Worm (Caenorhabditis elegans) whole organism, early embryonic: ENCODE data around the gene fbxa-44.

ENCODE experiments used
- B0310.2 ChIP-seq: sonication (generic microtip); optimal IDR thresholded peaks from 2 replicates; lab custom pipeline; 2016; ENCODE audit warnings: mild to moderate bottlenecking, missing genetic modification characterization, missing compliant biosample characterization
- F13C5.2 ChIP-seq: sonication (generic microtip); optimal IDR thresholded peaks from 2 replicates; lab custom pipeline; 2017; ENCODE audit warnings: mild to moderate bottlenecking, missing genetic modification characterization, inconsistent platforms, missing compliant biosample characterization
- aly-1 ChIP-seq: sonication (generic microtip); optimal IDR thresholded peaks from 2 replicates; lab custom pipeline; 2016; ENCODE audit warnings: missing genetic modification characterization, missing compliant biosample characterization
- ama-1 ChIP-seq: fragments of 150-350 bp; optimal IDR thresholded peaks from 2 replicates; lab custom pipeline; 2014
- ceh-13 ChIP-seq: fragments of 200-800 bp; sonication (Bioruptor generic); optimal IDR thresholded peaks from 2 replicates; lab custom pipeline; 2018; ENCODE audit warnings: mild to moderate bottlenecking, missing genetic modification characterization, missing compliant biosample characterization
- ceh-36 ChIP-seq: sonication (generic microtip); optimal IDR thresholded peaks from 2 replicates; lab custom pipeline; 2016; ENCODE audit warnings: missing genetic modification characterization, inconsistent platforms, missing compliant biosample characterization
- ets-7 ChIP-seq: sonication (generic microtip); optimal IDR thresholded peaks from 2 replicates; lab custom pipeline; 2016; ENCODE audit warnings: missing genotype, missing genetic modification characterization, missing compliant biosample characterization
- flt-1 ChIP-seq: fragments of 200-800 bp; sonication (Bioruptor generic); IDR thresholded peaks from 2 replicates; pipeline ENCODE4 v1.3.6; 2022; ENCODE audit warnings: missing genetic modification characterization, missing compliant biosample characterization
- hmbx-1 ChIP-seq: sonication (generic microtip); optimal IDR thresholded peaks from 2 replicates; lab custom pipeline; 2016; ENCODE audit warnings: mild to moderate bottlenecking, missing genetic modification characterization, missing compliant biosample characterization
- hmg-4 ChIP-seq: fragments of 200-800 bp; sonication (Bioruptor generic); optimal IDR thresholded peaks from 2 replicates; lab custom pipeline; 2018; ENCODE audit warnings: mild to moderate bottlenecking, missing genetic modification characterization, missing compliant biosample characterization
- hnd-1 ChIP-seq: sonication (generic microtip); optimal IDR thresholded peaks from 2 replicates; lab custom pipeline; 2016; ENCODE audit warnings: missing genetic modification characterization, missing compliant biosample characterization
- pes-1 ChIP-seq: fragments of 200-800 bp; sonication (Bioruptor generic); IDR thresholded peaks from 2 replicates; pipeline ENCODE4 v1.3.6; 2022; ENCODE audit warnings: missing genetic modification reagents, missing genetic modification characterization, missing compliant biosample characterization
- scrt-1 ChIP-seq: fragments of 200-800 bp; sonication (Bioruptor generic); IDR thresholded peaks from 2 replicates; pipeline ENCODE4 v1.3.6; 2022; ENCODE audit warnings: missing genetic modification characterization, missing compliant biosample characterization
- sea-1 ChIP-seq: fragments of 200-800 bp; sonication (Bioruptor generic); conservative IDR thresholded peaks from 2 replicates; pipeline ENCODE4 v1.3.6; 2022; ENCODE audit warnings: missing genetic modification characterization, missing compliant biosample characterization
- tbx-11 ChIP-seq: fragments of 200-800 bp; sonication (Bioruptor generic); IDR thresholded peaks from 2 replicates; pipeline ENCODE4 v1.3.6; 2022; ENCODE audit warnings: missing genetic modification characterization, missing compliant biosample characterization
- tbx-37 ChIP-seq: fragments of 200-800 bp; sonication (Bioruptor generic); conservative IDR thresholded peaks from 2 replicates; pipeline ENCODE4 v1.3.6; 2022; ENCODE audit warnings: missing genetic modification reagents, missing genetic modification characterization, missing compliant biosample characterization
- tra-4 ChIP-seq: sonication (generic microtip); optimal IDR thresholded peaks from 2 replicates; lab custom pipeline; 2017; ENCODE audit warnings: missing genetic modification characterization, missing compliant biosample characterization

Gene fbxa-44

ce11 chrV:16902726-16903125 lies 13.7 kb downstream of the fbxa-44 start, which contains the start of gene srd-68:
srd-68 (minus strand) TSS chrV:16902826.
- TF ChIP-seq scrt-1 (GFP tag; lab: Robert Waterston, UW), result no peak
- no peak for TF ChIP-seq F13C5.2 (tag; lab: Kevin White, UChicago)
- no peak for TF ChIP-seq ceh-13 (GFP tag; lab: Kevin White, UChicago)
- no peak for TF ChIP-seq tbx-37 (GFP tag; lab: Robert Waterston, UW)
- TF ChIP-seq sea-1, result no peak
- no peak for TF ChIP-seq aly-1 (tag; lab: Kevin White, UChicago)
- TF ChIP-seq tbx-11, result no peak
- no peak for TF ChIP-seq ets-7 (tag; lab: Kevin White, UChicago)
- TF ChIP-seq B0310.2 (tag; lab: Kevin White, UChicago), result no peak
- no peak for TF ChIP-seq ceh-36 (tag; lab: Kevin White, UChicago)
- no peak for TF ChIP-seq hnd-1 (tag; lab: Kevin White, UChicago)
- no peak for TF ChIP-seq hmbx-1 (tag; lab: Kevin White, UChicago)
- no peak for TF ChIP-seq pes-1 (GFP tag; lab: Robert Waterston, UW)
- no peak for TF ChIP-seq flt-1 (GFP tag; lab: Robert Waterston, UW)
- TF ChIP-seq tra-4, result no peak

- TF ChIP-seq flt-1 (GFP tag; lab: Robert Waterston, UW), result no peak
- TF ChIP-seq tra-4, result no peak
- no peak for TF ChIP-seq tbx-37 (GFP tag; lab: Robert Waterston, UW)
- TF ChIP-seq tbx-11, result no peak
- no peak for TF ChIP-seq ama-1 (lab: Kevin White, UChicago)
- TF ChIP-seq ets-7 (tag; lab: Kevin White, UChicago), result no peak
- no peak for TF ChIP-seq ceh-13 (GFP tag; lab: Kevin White, UChicago)
- no peak for TF ChIP-seq hnd-1 (tag; lab: Kevin White, UChicago)
- no peak for TF ChIP-seq pes-1 (GFP tag; lab: Robert Waterston, UW)
- no peak for TF ChIP-seq ceh-36 (tag; lab: Kevin White, UChicago)
- TF ChIP-seq aly-1 (tag; lab: Kevin White, UChicago), result no peak
- TF ChIP-seq F13C5.2 (tag; lab: Kevin White, UChicago), result no peak
- no peak for TF ChIP-seq hmbx-1 (tag; lab: Kevin White, UChicago)
- no peak for TF ChIP-seq scrt-1 (GFP tag; lab: Robert Waterston, UW)
- no peak for TF ChIP-seq B0310.2 (tag; lab: Kevin White, UChicago)
- no peak for TF ChIP-seq sea-1
Measured at ce11 chrV:16904612-16905011, 15.5 kb downstream of the fbxa-44 start, which contains the start of gene nhr-262. nhr-262 (plus strand) TSS chrV:16904912.

- no peak for TF ChIP-seq ceh-36 (tag; lab: Kevin White, UChicago)
- TF ChIP-seq F13C5.2 (tag; lab: Kevin White, UChicago), result no peak
- no peak for TF ChIP-seq ama-1 (lab: Kevin White, UChicago)
- TF ChIP-seq tbx-37 (GFP tag; lab: Robert Waterston, UW), result no peak
- no peak for TF ChIP-seq tbx-11
- no peak for TF ChIP-seq ceh-13 (GFP tag; lab: Kevin White, UChicago)
- no peak for TF ChIP-seq ets-7 (tag; lab: Kevin White, UChicago)
- TF ChIP-seq scrt-1 (GFP tag; lab: Robert Waterston, UW), result no peak
- no peak for TF ChIP-seq hnd-1 (tag; lab: Kevin White, UChicago)
- no peak for TF ChIP-seq aly-1 (tag; lab: Kevin White, UChicago)
Measured at ce11 chrV:16909871-16910270, 20.8 kb downstream of the fbxa-44 start, which contains the start of gene F09C6.16. F09C6.16 (minus strand) TSS chrV:16909971.

- no peak for TF ChIP-seq hmbx-1 (tag; lab: Kevin White, UChicago)
- no peak for TF ChIP-seq B0310.2 (tag; lab: Kevin White, UChicago)
- TF ChIP-seq flt-1 (GFP tag; lab: Robert Waterston, UW), result no peak
- TF ChIP-seq hmg-4 (GFP tag; lab: Kevin White, UChicago), result no peak
- no peak for TF ChIP-seq F13C5.2 (tag; lab: Kevin White, UChicago)
- TF ChIP-seq tbx-37 (GFP tag; lab: Robert Waterston, UW), result no peak
- no peak for TF ChIP-seq aly-1 (tag; lab: Kevin White, UChicago)
- TF ChIP-seq ceh-36 (tag; lab: Kevin White, UChicago), result no peak
- no peak for TF ChIP-seq tbx-11
- TF ChIP-seq ets-7 (tag; lab: Kevin White, UChicago), result no peak
- no peak for TF ChIP-seq pes-1 (GFP tag; lab: Robert Waterston, UW)
- TF ChIP-seq hnd-1 (tag; lab: Kevin White, UChicago), result no peak
- no peak for TF ChIP-seq sea-1
- no peak for TF ChIP-seq scrt-1 (GFP tag; lab: Robert Waterston, UW)
- no peak for TF ChIP-seq ama-1 (lab: Kevin White, UChicago)
- TF ChIP-seq tra-4, result no peak
Measured at ce11 chrV:16910864-16911263, 21.8 kb downstream of the fbxa-44 start.

- TF ChIP-seq hmg-4 (GFP tag; lab: Kevin White, UChicago), result no peak
- TF ChIP-seq aly-1 (tag; lab: Kevin White, UChicago), result no peak
- no peak for TF ChIP-seq ceh-36 (tag; lab: Kevin White, UChicago)
- no peak for TF ChIP-seq hmbx-1 (tag; lab: Kevin White, UChicago)
- no peak for TF ChIP-seq F13C5.2 (tag; lab: Kevin White, UChicago)
- no peak for TF ChIP-seq sea-1
- TF ChIP-seq ama-1 (lab: Kevin White, UChicago), result no peak
- no peak for TF ChIP-seq tbx-37 (GFP tag; lab: Robert Waterston, UW)
- no peak for TF ChIP-seq tra-4
- TF ChIP-seq B0310.2 (tag; lab: Kevin White, UChicago), result no peak
- no peak for TF ChIP-seq flt-1 (GFP tag; lab: Robert Waterston, UW)
- TF ChIP-seq pes-1 (GFP tag; lab: Robert Waterston, UW), result no peak
- TF ChIP-seq scrt-1 (GFP tag; lab: Robert Waterston, UW), result no peak
- TF ChIP-seq ceh-13 (GFP tag; lab: Kevin White, UChicago), result no peak
- no peak for TF ChIP-seq hnd-1 (tag; lab: Kevin White, UChicago)
- no peak for TF ChIP-seq ets-7 (tag; lab: Kevin White, UChicago)
- TF ChIP-seq tbx-11, result no peak
Measured at ce11 chrV:16911294-16911693, 22.2 kb downstream of the fbxa-44 start.

- TF ChIP-seq sea-1 (no peak), ets-7 (tag; lab: Kevin White, UChicago) (no peak), F13C5.2 (tag; lab: Kevin White, UChicago) (no peak), ama-1 (lab: Kevin White, UChicago) (no peak), flt-1 (GFP tag; lab: Robert Waterston, UW) (no peak), tra-4 (no peak), ceh-13 (GFP tag; lab: Kevin White, UChicago) (no peak)
Measured at ce11 chrV:16911934-16912333, 22.9 kb downstream of the fbxa-44 start, which contains the start of gene nhr-116. nhr-116 (plus strand) TSS chrV:16912234.
